Fruit fly (Drosophila melanogaster): ENCODE data around the gene alphaSnap.
A peak's percentile ranks its signal among the peaks of the same experiment; 100 is the strongest.

alphaSnap gene

dm6 chr3L:20313469-20313868 lies at the start of gene alphaSnap:
TSS of gene alphaSnap (plus strand) at chr3L:20313632.
- peak; percentile 8 for TF ChIP-seq Hr83 (GFP tag; optimal IDR thresholded peaks at IDR 0.05; ENCODE audit: poor library complexity, severe bottlenecking)
- TF ChIP-seq rgr (GFP tag; optimal IDR thresholded peaks at IDR 0.05) = peak; percentile 72
- TF ChIP-seq OdsH (GFP tag; optimal IDR thresholded peaks at IDR 0.05) = peak; percentile 22
- TF ChIP-seq GATAd (GFP tag; optimal IDR thresholded peaks at IDR 0.05) = no peak
- no peak for TF ChIP-seq Dfd (GFP tag; optimal IDR thresholded peaks at IDR 0.05)
- peak; percentile 35 for TF ChIP-seq sage (GFP tag; optimal IDR thresholded peaks at IDR 0.05)
- peak; percentile 51 for TF ChIP-seq br (GFP tag; optimal IDR thresholded peaks at IDR 0.05)
- TF ChIP-seq pan (optimal IDR thresholded peaks at IDR 0.05) = no peak
- no peak for TF ChIP-seq CG32264 (GFP tag; optimal IDR thresholded peaks at IDR 0.05)
- TF ChIP-seq HLH106 (tag; optimal IDR thresholded peaks at IDR 0.05) = peak; percentile 22
- peak; percentile 35 for TF ChIP-seq tai (GFP tag; optimal IDR thresholded peaks at IDR 0.05)
- no peak for TF ChIP-seq Abd-B (GFP tag; optimal IDR thresholded peaks at IDR 0.05)
- peak; percentile 21 for TF ChIP-seq Dif (GFP tag; optimal IDR thresholded peaks at IDR 0.05; ENCODE audit: partially characterized antibody)
- peak in 1 of 2 experiments; percentile 18 for TF ChIP-seq dl (GFP tag; optimal IDR thresholded peaks at IDR 0.05; ENCODE audit: insufficient read depth in 1 of 2, partially characterized antibody in 2 of 2)
- no peak for TF ChIP-seq usp (GFP tag; optimal IDR thresholded peaks at IDR 0.05)
- no peak for TF ChIP-seq jim (GFP tag; optimal IDR thresholded peaks at IDR 0.05)
- peak; percentile 24 for TF ChIP-seq fru (GFP tag; optimal IDR thresholded peaks at IDR 0.05)
- TF ChIP-seq ey (GFP tag; optimal IDR thresholded peaks at IDR 0.05) = no peak
- TF ChIP-seq Myc (optimal IDR thresholded peaks at IDR 0.05) = no peak
- no peak for TF ChIP-seq lola (GFP tag; optimal IDR thresholded peaks at IDR 0.05)
- TF ChIP-seq brk (GFP tag; optimal IDR thresholded peaks at IDR 0.05) = no peak
- no peak for TF ChIP-seq N (GFP tag; optimal IDR thresholded peaks at IDR 0.05)
- TF ChIP-seq CrebA (GFP tag; optimal IDR thresholded peaks at IDR 0.05; ENCODE audit: borderline replicate concordance) = no peak
- no peak for TF ChIP-seq Vsx2 (GFP tag; optimal IDR thresholded peaks at IDR 0.05; ENCODE audit: partially characterized antibody)
- no peak for TF ChIP-seq CG9705 (GFP tag; optimal IDR thresholded peaks at IDR 0.05)
- TF ChIP-seq h (GFP tag; optimal IDR thresholded peaks at IDR 0.05) = peak; percentile 61
- TF ChIP-seq Hnf4 (GFP tag; optimal IDR thresholded peaks at IDR 0.05) = peak; percentile 60
- TF ChIP-seq Sp1 (GFP tag; optimal IDR thresholded peaks at IDR 0.05) = peak; percentile 27
- peak; percentile 91 for TF ChIP-seq Jra (GFP tag; optimal IDR thresholded peaks at IDR 0.05)
- TF ChIP-seq Rel (GFP tag; optimal IDR thresholded peaks at IDR 0.05) = peak; percentile 0
- TF ChIP-seq Rel (tag; optimal IDR thresholded peaks at IDR 0.05) = peak; percentile 55
- TF ChIP-seq sv (GFP tag; optimal IDR thresholded peaks at IDR 0.05) = no peak
- TF ChIP-seq Hr78 (GFP tag; optimal IDR thresholded peaks at IDR 0.05) = no peak
- no peak for TF ChIP-seq dsf (GFP tag; optimal IDR thresholded peaks at IDR 0.05; ENCODE audit: borderline replicate concordance)
- peak; percentile 49 for TF ChIP-seq psq (GFP tag; optimal IDR thresholded peaks at IDR 0.05)
- TF ChIP-seq Mio (GFP tag; optimal IDR thresholded peaks at IDR 0.05) = no peak
- TF ChIP-seq woc (GFP tag; optimal IDR thresholded peaks at IDR 0.05) = no peak
- peak in 1 of 2 experiments; percentile 49 for TF ChIP-seq foxo (GFP tag; optimal IDR thresholded peaks at IDR 0.05)
- no peak for TF ChIP-seq dmrt93B (GFP tag; optimal IDR thresholded peaks at IDR 0.05)

DNA sequence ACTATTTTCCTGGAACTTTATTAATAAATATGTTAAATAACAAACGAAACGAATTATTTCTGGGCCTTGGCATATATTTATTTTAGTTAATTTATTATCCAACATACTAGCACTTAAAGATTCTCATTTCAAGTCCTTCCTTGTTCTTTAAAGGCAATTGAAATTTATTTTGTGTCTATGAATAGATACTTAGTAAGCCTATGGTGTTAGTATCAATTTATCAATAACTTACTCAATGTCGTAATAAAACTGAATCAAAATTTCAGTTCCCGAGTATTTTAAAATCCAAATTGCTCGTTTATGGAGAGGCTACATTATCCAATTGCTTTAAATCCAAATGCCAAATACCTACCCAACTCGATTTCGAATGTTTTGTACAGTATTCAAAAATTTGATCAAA lies 47.9 kb upstream of the alphaSnap start, which contains the start of gene CG32228:
Gene CG32228, plus strand, starts transcription at position 301 of the 400 bp plus-strand sequence.
- TF ChIP-seq foxo (GFP tag; optimal IDR thresholded peaks at IDR 0.05) (no peak), fru (GFP tag; optimal IDR thresholded peaks at IDR 0.05) (no peak), tai (GFP tag; optimal IDR thresholded peaks at IDR 0.05) (no peak), Dfd (GFP tag; optimal IDR thresholded peaks at IDR 0.05) (no peak), lola (GFP tag; optimal IDR thresholded peaks at IDR 0.05) (no peak), OdsH (GFP tag; optimal IDR thresholded peaks at IDR 0.05) (no peak), Dif (GFP tag; optimal IDR thresholded peaks at IDR 0.05; ENCODE audit: partially characterized antibody) (no peak), Mio (GFP tag; optimal IDR thresholded peaks at IDR 0.05) (no peak), usp (GFP tag; optimal IDR thresholded peaks at IDR 0.05) (no peak), Sp1 (GFP tag; optimal IDR thresholded peaks at IDR 0.05) (no peak), Myc (optimal IDR thresholded peaks at IDR 0.05) (no peak), woc (GFP tag; optimal IDR thresholded peaks at IDR 0.05) (no peak), psq (GFP tag; optimal IDR thresholded peaks at IDR 0.05) (no peak)
